Comparison of ENCODE assay signal across 2 fruit fly cellular contexts in the genomic region with DNA sequence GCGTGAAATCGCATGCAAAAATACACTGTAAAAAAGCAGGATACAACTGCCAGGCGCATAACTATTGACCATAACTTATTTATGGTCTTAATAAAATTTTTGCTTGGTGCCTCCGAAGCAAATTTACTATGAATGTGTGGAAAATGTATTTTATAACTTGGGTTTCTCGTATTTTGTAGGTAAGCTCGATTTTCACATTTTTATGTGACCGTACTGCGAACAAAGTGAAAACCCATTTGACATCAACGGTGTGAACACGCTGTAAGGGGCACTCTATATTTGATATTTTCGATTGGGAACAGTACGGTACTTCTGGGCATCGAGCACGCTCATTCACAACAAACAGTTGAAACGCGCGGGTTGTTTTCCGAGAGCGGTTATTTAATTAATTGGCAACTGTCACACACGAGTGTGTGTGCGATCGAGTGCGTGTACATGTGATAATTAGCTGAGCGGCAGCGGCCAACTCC.
TF ChIP-seq lines count a peak whose summit lies in the region.

A gene (minus strand): TSS at position 156 of the 470 bp plus-strand sequence.
A gene (plus strand): TSS at position 300 of the 470 bp plus-strand sequence.

TF ChIP-seq in whole organism, embryonic, 481 proteins besides CTCF, POLR2A, EP300 and RAD21 (continued from another document and continues in another):
- TF ChIP-seq CG10366 (GFP tag; IDR thresholded peaks at IDR 0.05; lab: Robert Waterston, UW) (peak; percentile 85), CG1602 (GFP tag; optimal IDR thresholded peaks at IDR 0.05; lab: Kevin White, UChicago) (peak; percentile 91), CrebB (tag; optimal IDR thresholded peaks at IDR 0.05; lab: Kevin White, UChicago) (peak; percentile 37), sqz (GFP tag; optimal IDR thresholded peaks at IDR 0.05; lab: Kevin White, UChicago) (peak; percentile 31), ac (GFP tag; optimal IDR thresholded peaks at IDR 0.05; lab: Kevin White, UChicago) (no peak), CG11723 (GFP tag; optimal IDR thresholded peaks at IDR 0.05; lab: Kevin White, UChicago) (peak; percentile 70), D19B (GFP tag; optimal IDR thresholded peaks at IDR 0.05; lab: Kevin White, UChicago) (peak; percentile 48), Mad (GFP tag; optimal IDR thresholded peaks at IDR 0.05; lab: Kevin White, UChicago) (peak; percentile 86), CG10543 (GFP tag; optimal IDR thresholded peaks at IDR 0.05; lab: Kevin White, UChicago) (peak; percentile 89), rib (GFP tag; IDR thresholded peaks at IDR 0.05; lab: Robert Waterston, UW) (peak; percentile 63), fd3F (GFP tag; optimal IDR thresholded peaks at IDR 0.05; lab: Kevin White, UChicago) (peak; percentile 63), CG14667 (GFP tag; IDR thresholded peaks at IDR 0.05; lab: Robert Waterston, UW) (peak; percentile 84), CG14441 (GFP tag; IDR thresholded peaks at IDR 0.05; lab: Robert Waterston, UW) (peak; percentile 92), Myb (GFP tag; optimal IDR thresholded peaks at IDR 0.05; lab: Kevin White, UChicago) (peak; percentile 79), CG7987 (GFP tag; optimal IDR thresholded peaks at IDR 0.05; lab: Kevin White, UChicago) (peak; percentile 75), otp (GFP tag; IDR thresholded peaks at IDR 0.05; lab: Robert Waterston, UW) (peak; percentile 81), CG18599 (GFP tag; optimal IDR thresholded peaks at IDR 0.05; lab: Kevin White, UChicago) (peak; percentile 82), ssp (GFP tag; IDR thresholded peaks at IDR 0.05; lab: Robert Waterston, UW) (peak; percentile 100), Dek (tag; optimal IDR thresholded peaks at IDR 0.05; lab: Kevin White, UChicago) (peak; percentile 82), ato (GFP tag; IDR thresholded peaks at IDR 0.05; lab: Robert Waterston, UW; ENCODE audit: partially characterized antibody) (0 out of 2 replicates have a peak, but pooled peaks have one; percentile 65), CG14860 (GFP tag; IDR thresholded peaks at IDR 0.05; lab: Robert Waterston, UW; ENCODE audit: partially characterized antibody) (no peak), so (GFP tag; IDR thresholded peaks at IDR 0.05; lab: Robert Waterston, UW) (no peak), Max (GFP tag; optimal IDR thresholded peaks at IDR 0.05; lab: Kevin White, UChicago) (peak; percentile 88), Drgx (GFP tag; IDR thresholded peaks at IDR 0.05; lab: Robert Waterston, UW) (peak; percentile 54), Aef1 (GFP tag; IDR thresholded peaks at IDR 0.05; lab: Robert Waterston, UW) (peak; percentile 90), CG10431 (GFP tag; optimal IDR thresholded peaks at IDR 0.05; lab: Kevin White, UChicago) (no peak), CG4360 (GFP tag; IDR thresholded peaks at IDR 0.05; lab: Robert Waterston, UW) (peak; percentile 10; the same call in 1 of the 2 replicates), pzg (GFP tag; optimal IDR thresholded peaks at IDR 0.05; lab: Kevin White, UChicago) (peak; percentile 94), fd102C (GFP tag; optimal IDR thresholded peaks at IDR 0.05; lab: Kevin White, UChicago) (peak; percentile 10), Fer3 (tag; optimal IDR thresholded peaks at IDR 0.05; lab: Kevin White, UChicago) (peak; percentile 72), corto (GFP tag; optimal IDR thresholded peaks at IDR 0.05; lab: Kevin White, UChicago) (no peak), CG3407 (GFP tag; optimal IDR thresholded peaks at IDR 0.05; lab: Kevin White, UChicago) (peak; percentile 37), ems (GFP tag; optimal IDR thresholded peaks at IDR 0.05; lab: Kevin White, UChicago) (peak; percentile 83), esg (GFP tag; conservative IDR thresholded peaks at IDR 0.05; lab: Robert Waterston, UW) (peak; percentile 88), CG9876 (GFP tag; optimal IDR thresholded peaks at IDR 0.05; lab: Kevin White, UChicago) (peak; percentile 91), jing (GFP tag; optimal IDR thresholded peaks at IDR 0.05; lab: Kevin White, UChicago) (peak; percentile 71), CG2202 (tag; optimal IDR thresholded peaks at IDR 0.05; lab: Kevin White, UChicago) (peak; percentile 57), pum (GFP tag; optimal IDR thresholded peaks at IDR 0.05; lab: Kevin White, UChicago) (peak; percentile 95), grau (tag; optimal IDR thresholded peaks at IDR 0.05; lab: Kevin White, UChicago) (peak; percentile 86), her (GFP tag; optimal IDR thresholded peaks at IDR 0.05; lab: Kevin White, UChicago) (peak; percentile 82), CG2678 (tag; optimal IDR thresholded peaks at IDR 0.05; lab: Kevin White, UChicago) (peak; percentile 85), Antp (GFP tag; optimal IDR thresholded peaks at IDR 0.05; lab: Kevin White, UChicago) (peak; percentile 92), bigmax (GFP tag; optimal IDR thresholded peaks at IDR 0.05; lab: Kevin White, UChicago) (no peak), CG8290 (GFP tag; optimal IDR thresholded peaks at IDR 0.05; lab: Kevin White, UChicago) (peak; percentile 90), CG8290 (tag; optimal IDR thresholded peaks at IDR 0.05; lab: Kevin White, UChicago) (peak; percentile 71 to 73), CG4707 (GFP tag; optimal IDR thresholded peaks at IDR 0.05; lab: Kevin White, UChicago) (peak; percentile 50), ewg (GFP tag; optimal IDR thresholded peaks at IDR 0.05; lab: Kevin White, UChicago) (peak; percentile 86), gce (GFP tag; IDR thresholded peaks at IDR 0.05; lab: Robert Waterston, UW) (peak; percentile 48; the same call in 1 of the 3 replicates), Med (GFP tag; lab: Kevin White, UChicago) (peak; percentile 98), Spps (tag; optimal IDR thresholded peaks at IDR 0.05; lab: Kevin White, UChicago) (peak; percentile 61), stwl (tag; optimal IDR thresholded peaks at IDR 0.05; lab: Kevin White, UChicago) (peak; percentile 80), gsb-n (tag; optimal IDR thresholded peaks at IDR 0.05; lab: Kevin White, UChicago) (peak; percentile 87), Xbp1 (GFP tag; optimal IDR thresholded peaks at IDR 0.05; lab: Kevin White, UChicago) (peak; percentile 93), phol (tag; optimal IDR thresholded peaks at IDR 0.05; lab: Kevin White, UChicago) (peak; percentile 93), tin (GFP tag; optimal IDR thresholded peaks at IDR 0.05; lab: Kevin White, UChicago) (peak; percentile 87), CG31388 (GFP tag; optimal IDR thresholded peaks at IDR 0.05; lab: Kevin White, UChicago) (peak; percentile 82), chm (GFP tag; IDR thresholded peaks at IDR 0.05; lab: Robert Waterston, UW) (peak; percentile 86), CG3838 (GFP tag; optimal IDR thresholded peaks at IDR 0.05; lab: Kevin White, UChicago) (peak; percentile 69), h (optimal IDR thresholded peaks at IDR 0.05; lab: Kevin White, UChicago) (no peak), hth (optimal IDR thresholded peaks at IDR 0.05; lab: Kevin White, UChicago) (no peak), grn (GFP tag; optimal IDR thresholded peaks at IDR 0.05; lab: Kevin White, UChicago) (peak; percentile 3), CG2712 (tag; optimal IDR thresholded peaks at IDR 0.05; lab: Kevin White, UChicago) (peak; percentile 90)

TF ChIP-seq in whole organism, prepupa, 60 proteins besides CTCF, POLR2A, EP300 and RAD21 (continued from another document):
- TF ChIP-seq salr (GFP tag; optimal IDR thresholded peaks at IDR 0.05; lab: Kevin White, UChicago): peak; percentile 52 to 62
- TF ChIP-seq dsx (GFP tag; optimal IDR thresholded peaks at IDR 0.05; lab: Kevin White, UChicago; ENCODE audit: poor library complexity, severe bottlenecking): peak; percentile 48
- TF ChIP-seq pdm3 (GFP tag; optimal IDR thresholded peaks at IDR 0.05; lab: Kevin White, UChicago): peak; percentile 86
- TF ChIP-seq CG16779 (tag; optimal IDR thresholded peaks at IDR 0.05; lab: Kevin White, UChicago): no peak
- TF ChIP-seq dac (GFP tag; optimal IDR thresholded peaks at IDR 0.05; lab: Kevin White, UChicago): peak; percentile 78
- TF ChIP-seq CG6276 (GFP tag; optimal IDR thresholded peaks at IDR 0.05; lab: Kevin White, UChicago): peak; percentile 34
- TF ChIP-seq CG6808 (GFP tag; optimal IDR thresholded peaks at IDR 0.05; lab: Kevin White, UChicago): peak; percentile 66
- peak; percentile 85 for TF ChIP-seq eg (GFP tag; IDR thresholded peaks at IDR 0.05; lab: Robert Waterston, UW)
- TF ChIP-seq fd85E (GFP tag; optimal IDR thresholded peaks at IDR 0.05; lab: Kevin White, UChicago): peak; percentile 57
- peak; percentile 63 for TF ChIP-seq CG10669 (GFP tag; optimal IDR thresholded peaks at IDR 0.05; lab: Kevin White, UChicago)
- peak; percentile 89 for TF ChIP-seq CG11902 (GFP tag; optimal IDR thresholded peaks at IDR 0.05; lab: Kevin White, UChicago)
- peak; percentile 79 for TF ChIP-seq Gug (GFP tag; IDR thresholded peaks at IDR 0.05; lab: Robert Waterston, UW)
